Fruit fly (Drosophila melanogaster): Measurements from ENCODE around the gene CG3407.

Gene CG3407

dm6 chr2L:3851308-3851707, 38.1 kb upstream of the CG3407 start:
- TF ChIP-seq pb (GFP tag; optimal IDR thresholded peaks at IDR 0.05): no peak
- TF ChIP-seq Poxn (GFP tag; IDR thresholded peaks at IDR 0.05): no peak
- TF ChIP-seq CG1024 (GFP tag; IDR thresholded peaks at IDR 0.05): 0 out of 2 replicates have a peak, but pooled peaks have one; percentile 16
- no peak for TF ChIP-seq CG15011 (GFP tag; optimal IDR thresholded peaks at IDR 0.05)
- TF ChIP-seq CG17568 (GFP tag; optimal IDR thresholded peaks at IDR 0.05): no peak
- peak; percentile 68 for TF ChIP-seq CG11504 (tag; optimal IDR thresholded peaks at IDR 0.05)
- TF ChIP-seq CG18599 (GFP tag; optimal IDR thresholded peaks at IDR 0.05): no peak
- TF ChIP-seq CG12391 (tag; optimal IDR thresholded peaks at IDR 0.05): peak; percentile 57
- TF ChIP-seq grau (tag; optimal IDR thresholded peaks at IDR 0.05): peak; percentile 54
- no peak for TF ChIP-seq gro (GFP tag; optimal IDR thresholded peaks at IDR 0.05)
- TF ChIP-seq Nf-YA (GFP tag; IDR thresholded peaks at IDR 0.05): no peak
- TF ChIP-seq pzg (GFP tag; optimal IDR thresholded peaks at IDR 0.05): no peak
- no peak for TF ChIP-seq aop (GFP tag; IDR thresholded peaks at IDR 0.05)
- TF ChIP-seq CG2202 (tag; optimal IDR thresholded peaks at IDR 0.05): peak; percentile 19
- no peak for TF ChIP-seq wdn (GFP tag; IDR thresholded peaks at IDR 0.05)
- no peak for TF ChIP-seq CG3163 (GFP tag; optimal IDR thresholded peaks at IDR 0.05)
- TF ChIP-seq chif (GFP tag; optimal IDR thresholded peaks at IDR 0.05): peak in 1 of 2 experiments; percentile 22
- TF ChIP-seq unpg (GFP tag; optimal IDR thresholded peaks at IDR 0.05): peak; percentile 59
- no peak for TF ChIP-seq Mes4 (GFP tag; optimal IDR thresholded peaks at IDR 0.05)
- peak; percentile 9 for TF ChIP-seq CG4820 (GFP tag; optimal IDR thresholded peaks at IDR 0.05)
- no peak for TF ChIP-seq CG8765 (GFP tag; IDR thresholded peaks at IDR 0.05)
- TF ChIP-seq Optix (GFP tag; IDR thresholded peaks at IDR 0.05): no peak
- peak; percentile 74; the same call in 2 of the 3 replicates for TF ChIP-seq ci (GFP tag; IDR thresholded peaks at IDR 0.05)
- no peak for TF ChIP-seq CG14014 (GFP tag; IDR thresholded peaks at IDR 0.05)
- TF ChIP-seq CG33213 (GFP tag; optimal IDR thresholded peaks at IDR 0.05): no peak
- TF ChIP-seq Meics (GFP tag; optimal IDR thresholded peaks at IDR 0.05): no peak
- TF ChIP-seq BtbVII (GFP tag; optimal IDR thresholded peaks at IDR 0.05): no peak
- TF ChIP-seq CG8388 (GFP tag; optimal IDR thresholded peaks at IDR 0.05): peak; percentile 67
- no peak for TF ChIP-seq vnd (GFP tag; IDR thresholded peaks at IDR 0.05; ENCODE audit: partially characterized antibody)
- TF ChIP-seq C15 (GFP tag; IDR thresholded peaks at IDR 0.05): no peak
- TF ChIP-seq CG10267 (tag; optimal IDR thresholded peaks at IDR 0.05): peak; percentile 63
- peak in 1 of 3 experiments; percentile 72 for TF ChIP-seq lola (GFP tag; optimal IDR thresholded peaks at IDR 0.05)
- peak; percentile 55 for TF ChIP-seq CG17829 (tag; optimal IDR thresholded peaks at IDR 0.05)
- no peak for TF ChIP-seq kah (GFP tag; optimal IDR thresholded peaks at IDR 0.05)
- 0 out of 3 replicates have a peak, but pooled peaks have one; percentile 42 for TF ChIP-seq zfh1 (GFP tag; IDR thresholded peaks at IDR 0.05)
- TF ChIP-seq trem (tag; optimal IDR thresholded peaks at IDR 0.05): peak; percentile 60
- peak; percentile 63 for TF ChIP-seq CG7839 (tag; optimal IDR thresholded peaks at IDR 0.05)
- TF ChIP-seq Xrp1 (GFP tag; IDR thresholded peaks at IDR 0.05): peak; percentile 46; the same call in 1 of the 2 replicates
- peak; percentile 13 for TF ChIP-seq CG9727 (GFP tag; optimal IDR thresholded peaks at IDR 0.05)
- no peak for TF ChIP-seq D (optimal IDR thresholded peaks at IDR 0.05)
- TF ChIP-seq D (GFP tag; optimal IDR thresholded peaks at IDR 0.05): peak; percentile 42
- TF ChIP-seq Tbp (GFP tag; optimal IDR thresholded peaks at IDR 0.05): no peak
- TF ChIP-seq CG10565 (GFP tag; optimal IDR thresholded peaks at IDR 0.05): no peak
- no peak for TF ChIP-seq CG12942 (GFP tag; optimal IDR thresholded peaks at IDR 0.05)
- peak; percentile 54 for TF ChIP-seq CG8924 (tag; optimal IDR thresholded peaks at IDR 0.05)
- TF ChIP-seq Dbx (GFP tag; IDR thresholded peaks at IDR 0.05): no peak
- peak; percentile 65 for TF ChIP-seq fd96Cb (tag; optimal IDR thresholded peaks at IDR 0.05)
- no peak for TF ChIP-seq slou (GFP tag; optimal IDR thresholded peaks at IDR 0.05)
- peak; percentile 59 for TF ChIP-seq CG6689 (GFP tag; IDR thresholded peaks at IDR 0.05)
- no peak for TF ChIP-seq CG7786 (GFP tag; optimal IDR thresholded peaks at IDR 0.05)
- TF ChIP-seq CG10979 (tag; optimal IDR thresholded peaks at IDR 0.05): peak; percentile 82

Measured in whole organism, embryonic.